Worm (Caenorhabditis elegans) whole organism, L2 larva: ENCODE results near the gene dmd-6.

ENCODE experiments used
- R02D3.7 ChIP-seq: fragments of 150-350 bp; optimal IDR thresholded peaks from 2 replicates; lab custom pipeline; 2014; ENCODE audit warnings: missing biosample characterization, missing genetic modification characterization
- ceh-82 ChIP-seq: fragments of 150-350 bp; optimal IDR thresholded peaks from 2 replicates; lab custom pipeline; 2014; ENCODE audit warnings: missing biosample characterization, missing genetic modification characterization
- mdl-1 ChIP-seq, 2 experiments: fragments of 150-350 bp in 1 of 2; sonication (generic microtip) in 1 of 2; optimal IDR thresholded peaks; 2 replicates each; lab custom pipeline; 2017; ENCODE audit warnings: missing biosample characterization in 2 of 2, missing genetic modification characterization in 2 of 2
- skn-1 ChIP-seq: sonication (generic microtip); optimal IDR thresholded peaks from 2 replicates; lab custom pipeline; 2017; ENCODE audit warnings: missing biosample characterization, missing genetic modification characterization
- zag-1 ChIP-seq: fragments of 150-350 bp; optimal IDR thresholded peaks from 2 replicates; lab custom pipeline; 2014; ENCODE audit warnings: missing biosample characterization, missing genetic modification characterization

- no peak for TF ChIP-seq ceh-82 (tag; lab: Kevin White, UChicago)
- no peak for TF ChIP-seq R02D3.7 (tag; lab: Kevin White, UChicago)
- no peak for TF ChIP-seq zag-1 (tag; lab: Kevin White, UChicago)
- no peak for TF ChIP-seq mdl-1 (tag; optimal IDR thresholded peaks at IDR 0.05; lab: Kevin White, UChicago)
- no peak for TF ChIP-seq skn-1 (tag; lab: Kevin White, UChicago)
Observed at ce11 chrIV:14617498-14617897, 1.1 kb downstream of the dmd-6 start.
